Fruit fly (Drosophila melanogaster) whole organism, embryonic: ENCODE measurements around the gene Idh3a.

Source experiments
- Bgb ChIP-seq: fragments of 200-800 bp; sonication (Bioruptor generic); IDR thresholded peaks from 2 replicates; pipeline ENCODE4 v1.3.6; 2022; ENCODE audit warnings: missing biosample characterization, missing genetic modification characterization; ENCODE audit not compliant: partially characterized antibody
- CG15479 ChIP-seq: fragments of 200-800 bp; sonication (Bioruptor generic); optimal IDR thresholded peaks from 3 replicates; lab custom pipeline; 2019; ENCODE audit warnings: missing biosample characterization, mild to moderate bottlenecking, missing genetic modification characterization, moderate library complexity
- CG17829 ChIP-seq: fragments of 200-800 bp; optimal IDR thresholded peaks from 2 replicates; lab custom pipeline; 2019; ENCODE audit warnings: missing biosample characterization, mild to moderate bottlenecking, missing genetic modification characterization, moderate library complexity
- CG3163 ChIP-seq: fragments of 200-800 bp; sonication (Bioruptor generic); optimal IDR thresholded peaks from 3 replicates; lab custom pipeline; 2016; ENCODE audit warnings: missing biosample characterization, missing genetic modification characterization
- CG9876 ChIP-seq: fragments of 200-800 bp; sonication (Bioruptor generic); optimal IDR thresholded peaks from 2 replicates; lab custom pipeline; 2016; ENCODE audit warnings: missing biosample characterization, missing genetic modification characterization
- E2f2 ChIP-seq: fragments of 200-800 bp; sonication (Bioruptor generic); IDR thresholded peaks from 2 replicates; pipeline ENCODE4 v1.3.6; 2022; ENCODE audit warnings: missing biosample characterization, missing genetic modification characterization
- ERR ChIP-seq: fragments of 200-800 bp; sonication (Bioruptor generic); optimal IDR thresholded peaks from 2 replicates; lab custom pipeline; 2016; ENCODE audit warnings: missing biosample characterization, missing genetic modification characterization
- HmgZ ChIP-seq: fragments of 200-800 bp; sonication (Bioruptor generic); optimal IDR thresholded peaks from 2 replicates; lab custom pipeline; 2018; ENCODE audit warnings: missing biosample characterization, mild to moderate bottlenecking, missing genetic modification characterization
- btn ChIP-seq: fragments of 200-800 bp; sonication (Bioruptor generic); optimal IDR thresholded peaks from 2 replicates; lab custom pipeline; 2016; ENCODE audit warnings: missing biosample characterization, missing genetic modification characterization
- fd102C ChIP-seq: fragments of 200-800 bp; sonication (Bioruptor generic); optimal IDR thresholded peaks from 2 replicates; lab custom pipeline; 2018; ENCODE audit warnings: missing biosample characterization, mild to moderate bottlenecking, missing genetic modification characterization, moderate library complexity
- slbo ChIP-seq: fragments of 200-800 bp; sonication (Bioruptor generic); IDR thresholded peaks from 2 replicates; pipeline ENCODE4 v1.3.6; 2022; ENCODE audit warnings: missing biosample characterization, missing genetic modification characterization

- TF ChIP-seq HmgZ (tag; lab: Kevin White, UChicago) (peak; percentile 36), CG9876 (GFP tag; lab: Kevin White, UChicago) (no peak), E2f2 (GFP tag; lab: Robert Waterston, UW) (no peak; the same call in 1 of the 2 replicates), fd102C (GFP tag; lab: Kevin White, UChicago) (no peak), slbo (GFP tag; lab: Robert Waterston, UW) (peak; percentile 84), btn (no peak), ERR (GFP tag; lab: Kevin White, UChicago) (no peak), CG15479 (GFP tag; lab: Kevin White, UChicago) (no peak), CG17829 (tag; lab: Kevin White, UChicago) (peak; percentile 73), Bgb (GFP tag; lab: Robert Waterston, UW) (0 out of 2 replicates have a peak, but pooled peaks have one; percentile 7), CG3163 (GFP tag; lab: Kevin White, UChicago) (no peak)
These were observed 44.2 kb upstream of the Idh3a start, which contains the start of the genes Grip84 and car for dm6 chrX:19565714-19566316.
